Worm (Caenorhabditis elegans) whole organism, L1 larva: ENCODE measurements around the gene ins-14.

Source experiments
- C34B4.2 ChIP-seq: sonication (generic microtip); optimal IDR thresholded peaks from 2 replicates; lab custom pipeline; 2017; ENCODE audit warnings: mild to moderate bottlenecking, missing genetic modification characterization, missing compliant biosample characterization
- alr-1 ChIP-seq: fragments of 200-800 bp; sonication (Bioruptor generic); optimal IDR thresholded peaks from 2 replicates; lab custom pipeline; 2018; ENCODE audit warnings: borderline replicate concordance, mild to moderate bottlenecking, missing genetic modification characterization, missing compliant biosample characterization
- aly-2 ChIP-seq: fragments of 150-350 bp; optimal IDR thresholded peaks from 2 replicates; lab custom pipeline; 2014; ENCODE audit warnings: missing biosample characterization, missing genetic modification characterization
- blmp-1 ChIP-seq: fragments of 150-350 bp; optimal IDR thresholded peaks from 2 replicates; lab custom pipeline; 2014; ENCODE audit warnings: missing biosample characterization, missing genetic modification characterization
- ceh-8 ChIP-seq: fragments of 200-800 bp; sonication (Bioruptor generic); optimal IDR thresholded peaks from 2 replicates; lab custom pipeline; 2018; ENCODE audit warnings: mild to moderate bottlenecking, missing genetic modification characterization, moderate library complexity, missing compliant biosample characterization
- ceh-82 ChIP-seq, 3 experiments: fragments of 150-350 bp in 1 of 3; sonication (generic microtip) in 2 of 3; optimal IDR thresholded peaks; 2 replicates each; lab custom pipeline; 2014 to 2017; ENCODE audit warnings: missing biosample characterization in 3 of 3, missing genetic modification characterization in 3 of 3
- ceh-90 ChIP-seq: sonication (generic microtip); optimal IDR thresholded peaks from 2 replicates; lab custom pipeline; 2016; ENCODE audit warnings: missing genetic modification characterization, missing compliant biosample characterization
- dpl-1 ChIP-seq, 3 experiments: fragments of 150-350 bp in 2 of 3; sonication (generic microtip) in 1 of 3; optimal IDR thresholded peaks; 2 replicates each; lab custom pipeline; 2014 to 2017; ENCODE audit warnings: missing biosample characterization in 3 of 3, missing genetic modification characterization in 3 of 3, missing genetic modification reagents in 3 of 3
- efl-1 ChIP-seq, 4 experiments: fragments of 150-350 bp; optimal IDR thresholded peaks in 3 of 4; peaks in 1 of 4; 1 replicate in 1 of 4; 2 replicates in 3 of 4; lab custom pipeline; 2014; ENCODE audit warnings: missing biosample characterization in 2 of 4, missing genetic modification characterization in 2 of 4, missing genetic modification reagents in 2 of 4
- egl-13 ChIP-seq: sonication (generic microtip); optimal IDR thresholded peaks from 2 replicates; lab custom pipeline; 2016; ENCODE audit warnings: missing genotype, missing genetic modification reagents, missing genetic modification characterization, missing compliant biosample characterization
- elt-2 ChIP-seq: sonication (generic microtip); optimal IDR thresholded peaks from 2 replicates; lab custom pipeline; 2016; ENCODE audit warnings: missing genetic modification characterization, mild to moderate bottlenecking, inconsistent platforms, missing compliant biosample characterization, missing genetic modification reagents
- fkh-8 ChIP-seq: sonication (generic microtip); optimal IDR thresholded peaks from 2 replicates; lab custom pipeline; 2016; ENCODE audit warnings: mild to moderate bottlenecking, missing genetic modification characterization, missing compliant biosample characterization
- hpl-2 ChIP-seq: fragments of 150-350 bp; optimal IDR thresholded peaks from 2 replicates; lab custom pipeline; 2014; ENCODE audit warnings: missing biosample characterization, missing genetic modification reagents, missing genetic modification characterization
- irx-1 ChIP-seq: sonication (generic microtip); optimal IDR thresholded peaks from 2 replicates; lab custom pipeline; 2016; ENCODE audit warnings: missing genetic modification characterization, missing compliant biosample characterization
- lin-13 ChIP-seq: fragments of 150-350 bp; optimal IDR thresholded peaks from 2 replicates; lab custom pipeline; 2014; ENCODE audit warnings: missing biosample characterization, missing genetic modification reagents, missing genetic modification characterization
- lin-15B ChIP-seq: fragments of 150-350 bp; sonication (generic microtip); optimal IDR thresholded peaks from 3 replicates; lab custom pipeline; 2014; ENCODE audit warnings: missing biosample characterization, missing genetic modification characterization
- lin-39 ChIP-seq: fragments of 150-350 bp; optimal IDR thresholded peaks from 2 replicates; lab custom pipeline; 2014; ENCODE audit warnings: missing biosample characterization, missing genetic modification reagents, missing genetic modification characterization
- mab-9 ChIP-seq: fragments of 200-800 bp; sonication (Bioruptor generic); IDR thresholded peaks from 2 replicates; pipeline ENCODE4 v1.3.6; 2022; ENCODE audit warnings: missing genetic modification reagents, missing genetic modification characterization, missing compliant biosample characterization
- mdl-1 ChIP-seq, 2 experiments: fragments of 150-350 bp; optimal IDR thresholded peaks; 2 replicates each; lab custom pipeline; 2014 to 2017; ENCODE audit warnings: missing biosample characterization in 2 of 2, missing genetic modification characterization in 2 of 2, inconsistent platforms in 1 of 2
- mep-1 ChIP-seq: fragments of 150-350 bp; optimal IDR thresholded peaks from 2 replicates; lab custom pipeline; 2014; ENCODE audit warnings: missing biosample characterization, missing genetic modification characterization
- nhr-19 ChIP-seq: fragments of 200-800 bp; sonication (Bioruptor generic); conservative IDR thresholded peaks from 2 replicates; pipeline ENCODE4 v1.3.6; 2022; ENCODE audit warnings: missing genetic modification characterization, missing compliant biosample characterization
- nhr-237 ChIP-seq: fragments of 150-350 bp; optimal IDR thresholded peaks from 2 replicates; lab custom pipeline; 2014; ENCODE audit warnings: missing biosample characterization, missing genetic modification characterization
- nhr-47 ChIP-seq: sonication (generic microtip); optimal IDR thresholded peaks from 2 replicates; lab custom pipeline; 2016; ENCODE audit warnings: mild to moderate bottlenecking, missing genetic modification characterization, moderate library complexity, missing compliant biosample characterization
- nhr-76 ChIP-seq: sonication (generic microtip); optimal IDR thresholded peaks from 2 replicates; lab custom pipeline; 2017; ENCODE audit warnings: missing biosample characterization, missing genetic modification characterization
- nhr-77 ChIP-seq: fragments of 150-350 bp; optimal IDR thresholded peaks from 2 replicates; lab custom pipeline; 2014; ENCODE audit warnings: missing biosample characterization, missing genetic modification characterization
- nhr-85 ChIP-seq: sonication (generic microtip); peaks from one replicate; lab custom pipeline; 2016; ENCODE audit warnings: missing genetic modification characterization, inconsistent platforms, missing compliant biosample characterization
- nhr-90 ChIP-seq: sonication (generic microtip); optimal IDR thresholded peaks from 2 replicates; lab custom pipeline; 2016; ENCODE audit warnings: mild to moderate bottlenecking, missing genetic modification characterization, missing compliant biosample characterization; ENCODE audit not compliant: poor library complexity
- pag-3 ChIP-seq: sonication (generic microtip); optimal IDR thresholded peaks from 2 replicates; lab custom pipeline; 2017; ENCODE audit warnings: missing genetic modification characterization, mild to moderate bottlenecking, missing compliant biosample characterization, antibody characterized with exemption, borderline replicate concordance; ENCODE audit not compliant: insufficient read depth
- pax-3 ChIP-seq: fragments of 200-800 bp; sonication (Bioruptor generic); optimal IDR thresholded peaks from 2 replicates; lab custom pipeline; 2018; ENCODE audit warnings: mild to moderate bottlenecking, missing genetic modification characterization, moderate library complexity, missing compliant biosample characterization
- snpc-4 ChIP-seq: fragments of 150-350 bp; optimal IDR thresholded peaks from 2 replicates; lab custom pipeline; 2014; ENCODE audit warnings: missing biosample characterization, missing genetic modification characterization
- snu-23 ChIP-seq: sonication (generic microtip); optimal IDR thresholded peaks from 2 replicates; lab custom pipeline; 2016; ENCODE audit warnings: missing genetic modification characterization, missing compliant biosample characterization
- sptf-1 ChIP-seq: fragments of 150-350 bp; optimal IDR thresholded peaks from 2 replicates; lab custom pipeline; 2014; ENCODE audit warnings: missing biosample characterization, missing genetic modification characterization
- sup-37 ChIP-seq: fragments of 200-800 bp; sonication (Bioruptor generic); optimal IDR thresholded peaks from 2 replicates; lab custom pipeline; 2018; ENCODE audit warnings: mild to moderate bottlenecking, missing genetic modification characterization, missing compliant biosample characterization
- swsn-7 ChIP-seq: sonication (generic microtip); optimal IDR thresholded peaks from 2 replicates; lab custom pipeline; 2016; ENCODE audit warnings: missing genetic modification characterization, missing compliant biosample characterization
- tlp-1 ChIP-seq: fragments of 150-350 bp; optimal IDR thresholded peaks from 2 replicates; lab custom pipeline; 2014; ENCODE audit warnings: missing biosample characterization, missing genetic modification characterization
- unc-30 ChIP-seq: sonication (generic microtip); optimal IDR thresholded peaks from 2 replicates; lab custom pipeline; 2017; ENCODE audit warnings: missing biosample characterization, missing genetic modification characterization
- unc-62 ChIP-seq: fragments of 150-350 bp; optimal IDR thresholded peaks from 2 replicates; lab custom pipeline; 2014; ENCODE audit warnings: missing biosample characterization, missing genetic modification reagents, missing genetic modification characterization
- unc-86 ChIP-seq: sonication (generic microtip); optimal IDR thresholded peaks from 2 replicates; lab custom pipeline; 2016; ENCODE audit warnings: missing genetic modification characterization, missing compliant biosample characterization
- vab-15 ChIP-seq: sonication (generic microtip); optimal IDR thresholded peaks from 2 replicates; lab custom pipeline; 2017; ENCODE audit warnings: missing genotype, mild to moderate bottlenecking, missing genetic modification characterization, missing compliant biosample characterization
- xbp-1 ChIP-seq: sonication (generic microtip); optimal IDR thresholded peaks from 2 replicates; lab custom pipeline; 2016; ENCODE audit warnings: missing genetic modification characterization, missing compliant biosample characterization
- zip-4 ChIP-seq: fragments of 200-800 bp; sonication (Bioruptor generic); optimal IDR thresholded peaks from 2 replicates; lab custom pipeline; 2018; ENCODE audit warnings: mild to moderate bottlenecking, missing genetic modification characterization, moderate library complexity, missing compliant biosample characterization
- ztf-11 ChIP-seq, 2 experiments: sonication (generic microtip); optimal IDR thresholded peaks; 2 replicates each; lab custom pipeline; 2016 to 2017; ENCODE audit warnings: missing genetic modification characterization in 2 of 2, missing biosample characterization in 1 of 2, missing compliant biosample characterization in 1 of 2
- ztf-4 ChIP-seq: fragments of 150-350 bp; optimal IDR thresholded peaks from 2 replicates; lab custom pipeline; 2014; ENCODE audit warnings: missing biosample characterization, missing genetic modification characterization

ins-14 gene

ce11 chrII:6749422-6749821, 3.8 kb upstream of the ins-14 start, which contains the start of gene F41G3.10:
TSS of gene F41G3.10 (minus strand) at chrII:6749522.
- TF ChIP-seq mab-9 (GFP tag; lab: Robert Waterston, UW) = no peak
- no peak for TF ChIP-seq nhr-90
- no peak for TF ChIP-seq mep-1 (tag; lab: Kevin White, UChicago)
- TF ChIP-seq pax-3 = no peak
- no peak for TF ChIP-seq nhr-237 (tag; lab: Kevin White, UChicago)
- TF ChIP-seq unc-86 (tag; lab: Kevin White, UChicago) = no peak
- TF ChIP-seq tlp-1 (tag; lab: Kevin White, UChicago) = no peak
- no peak for TF ChIP-seq lin-39 (tag; lab: Kevin White, UChicago)
- TF ChIP-seq unc-30 (tag; lab: Kevin White, UChicago) = no peak

- TF ChIP-seq unc-62 (GFP tag; lab: Kevin White, UChicago) (no peak), unc-30 (tag; lab: Kevin White, UChicago) (no peak), sup-37 (GFP tag; lab: Kevin White, UChicago) (no peak), ztf-11 (tag; optimal IDR thresholded peaks at IDR 0.05; lab: Kevin White, UChicago) (no peak), elt-2 (tag; lab: Kevin White, UChicago) (no peak), efl-1 (optimal IDR thresholded peaks at IDR 0.05; lab: Kevin White, UChicago) (no peak), efl-1 (GFP tag; optimal IDR thresholded peaks at IDR 0.05 in 1 of 2; lab: Kevin White, UChicago) (no peak), hpl-2 (no peak), nhr-19 (GFP tag; lab: Robert Waterston, UW) (no peak), pag-3 (no peak), fkh-8 (tag; lab: Kevin White, UChicago) (no peak)
These were observed 790 bp upstream of the ins-14 start, which contains the start of gene F41G3.5 for ce11 chrII:6746404-6746803. TSS of gene F41G3.5 (plus strand) at chrII:6746704.

DNA sequence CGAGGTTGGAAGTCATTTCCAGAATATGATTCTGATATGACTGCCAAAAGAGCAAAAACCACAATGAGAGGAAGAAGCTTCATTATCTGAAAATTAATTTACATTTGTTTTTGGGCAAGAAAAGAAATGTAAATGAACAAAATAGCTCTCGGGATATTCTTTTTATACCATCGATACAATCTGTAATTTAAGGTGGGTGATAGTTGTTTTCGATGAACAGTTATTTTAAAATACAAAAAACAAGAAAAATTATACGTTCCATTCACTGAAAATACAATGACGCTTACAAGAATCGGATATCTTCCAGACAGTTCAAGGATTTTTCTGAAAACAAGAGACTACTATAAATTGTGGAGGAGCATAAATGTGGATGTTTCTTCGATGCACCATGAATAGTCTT, 966 bp downstream of the ins-14 start, which contains the start of gene ins-15:
Gene ins-15, minus strand, starts transcription at position 101 of the 400 bp plus-strand sequence.
- TF ChIP-seq snu-23 = no peak
- no peak for TF ChIP-seq blmp-1 (tag; lab: Kevin White, UChicago)
- no peak for TF ChIP-seq sup-37 (GFP tag; lab: Kevin White, UChicago)
- no peak for TF ChIP-seq nhr-85 (tag; lab: Kevin White, UChicago)
- no peak for TF ChIP-seq efl-1 (optimal IDR thresholded peaks at IDR 0.05; lab: Kevin White, UChicago)
- TF ChIP-seq efl-1 (GFP tag; optimal IDR thresholded peaks at IDR 0.05 in 1 of 2; lab: Kevin White, UChicago) = peak in 1 of 2 experiments; percentile 12
- TF ChIP-seq mdl-1 (tag; optimal IDR thresholded peaks at IDR 0.05; lab: Kevin White, UChicago) = no peak
- TF ChIP-seq ztf-11 (tag; optimal IDR thresholded peaks at IDR 0.05; lab: Kevin White, UChicago) = no peak

- no peak for TF ChIP-seq blmp-1 (tag; lab: Kevin White, UChicago)
- TF ChIP-seq nhr-47 = no peak
- TF ChIP-seq nhr-76 (tag; lab: Kevin White, UChicago) = no peak
- TF ChIP-seq ceh-8 (GFP tag; lab: Kevin White, UChicago) = no peak
- TF ChIP-seq lin-15B (tag; lab: Kevin White, UChicago) = no peak
- TF ChIP-seq, all 84 proteins: peak for 0
These were observed 3.0 kb downstream of the ins-14 start, which contains the start of gene F41G3.6 for ce11 chrII:6742614-6743013. TSS of gene F41G3.6 (plus strand) at chrII:6742914.

- TF ChIP-seq irx-1 (tag; lab: Kevin White, UChicago) (no peak), zip-4 (no peak), ztf-4 (tag; lab: Kevin White, UChicago) (no peak), nhr-77 (tag; lab: Kevin White, UChicago) (peak; percentile 63), egl-13 (tag; lab: Kevin White, UChicago) (no peak), ceh-82 (tag; optimal IDR thresholded peaks at IDR 0.05; lab: Kevin White, UChicago) (peak in 2 of 3 experiments; percentile 33 to 71), C34B4.2 (tag; lab: Kevin White, UChicago) (no peak), fkh-8 (tag; lab: Kevin White, UChicago) (peak; percentile 58), snpc-4 (tag; lab: Kevin White, UChicago) (peak; percentile 15), ceh-90 (tag; lab: Kevin White, UChicago) (no peak), aly-2 (no peak), vab-15 (tag; lab: Kevin White, UChicago) (peak; percentile 16), swsn-7 (peak; percentile 37), lin-39 (tag; lab: Kevin White, UChicago) (no peak), unc-62 (GFP tag; lab: Kevin White, UChicago) (no peak), dpl-1 (GFP tag; optimal IDR thresholded peaks at IDR 0.05; lab: Kevin White, UChicago) (peak; percentile 46 to 71 (median 56)), nhr-76 (tag; lab: Kevin White, UChicago) (no peak), lin-13 (GFP tag; lab: Kevin White, UChicago) (peak; percentile 63), xbp-1 (peak; percentile 53), alr-1 (tag; lab: Kevin White, UChicago) (no peak), sptf-1 (no peak), ztf-11 (tag; optimal IDR thresholded peaks at IDR 0.05; lab: Kevin White, UChicago) (peak in 1 of 2 experiments; percentile 17)
These were observed 4.2 kb downstream of the ins-14 start, which contains the start of gene exos-8 for ce11 chrII:6741428-6741827. TSS of gene exos-8 (plus strand) at chrII:6741691.
